Fruit fly (Drosophila melanogaster) whole organism, embryonic: Measurements from ENCODE around the gene eIF3l.
A peak's percentile ranks its signal among the peaks of the same experiment; 100 is the strongest.

Experiments
- Atf-2 ChIP-seq: fragments of 200-800 bp; sonication (Bioruptor generic); optimal IDR thresholded peaks from 2 replicates; lab custom pipeline; 2016; ENCODE audit warnings: missing biosample characterization, missing genetic modification characterization
- Blimp-1 ChIP-seq: fragments of 200-800 bp; sonication (Bioruptor generic); optimal IDR thresholded peaks from 3 replicates; lab custom pipeline; 2018; ENCODE audit warnings: missing biosample characterization, missing genetic modification characterization, mild to moderate bottlenecking, moderate library complexity, missing genetic modification reagents
- CG10979 ChIP-seq: fragments of 200-800 bp; sonication (Bioruptor generic); optimal IDR thresholded peaks from 2 replicates; lab custom pipeline; 2018; ENCODE audit warnings: missing biosample characterization, mild to moderate bottlenecking, missing genetic modification characterization, moderate library complexity
- CG11504 ChIP-seq: fragments of 200-800 bp; sonication (Bioruptor generic); optimal IDR thresholded peaks from 3 replicates; lab custom pipeline; 2019; ENCODE audit warnings: missing biosample characterization, mild to moderate bottlenecking, missing genetic modification characterization, moderate library complexity
- CG15269 ChIP-seq: fragments of 200-800 bp; sonication (Bioruptor generic); optimal IDR thresholded peaks from 2 replicates; lab custom pipeline; 2018; ENCODE audit warnings: missing biosample characterization, mild to moderate bottlenecking, missing genetic modification characterization, moderate library complexity
- CG17328 ChIP-seq: fragments of 200-800 bp; sonication (Bioruptor generic); IDR thresholded peaks from 2 replicates; pipeline ENCODE4 v1.3.6; 2022; ENCODE audit warnings: missing biosample characterization, missing genetic modification characterization
- CG18262 ChIP-seq: fragments of 200-800 bp; optimal IDR thresholded peaks from 3 replicates; lab custom pipeline; 2019; ENCODE audit warnings: missing biosample characterization, mild to moderate bottlenecking, missing genetic modification characterization, moderate library complexity
- CG30403 ChIP-seq: fragments of 200-800 bp; sonication (Bioruptor generic); optimal IDR thresholded peaks from 3 replicates; lab custom pipeline; 2016; ENCODE audit warnings: missing biosample characterization, missing genetic modification characterization
- CG4820 ChIP-seq: fragments of 200-800 bp; sonication (Bioruptor generic); optimal IDR thresholded peaks from 3 replicates; lab custom pipeline; 2016; ENCODE audit warnings: missing biosample characterization, missing genetic modification characterization
- CG7271 ChIP-seq: fragments of 200-800 bp; sonication (Bioruptor generic); optimal IDR thresholded peaks from 2 replicates; lab custom pipeline; 2018; ENCODE audit warnings: missing biosample characterization, mild to moderate bottlenecking, missing genetic modification characterization, moderate library complexity
- CG7839 ChIP-seq: fragments of 200-800 bp; sonication (Bioruptor generic); optimal IDR thresholded peaks from 3 replicates; lab custom pipeline; 2018; ENCODE audit warnings: missing biosample characterization, mild to moderate bottlenecking, missing genetic modification characterization, moderate library complexity
- CG8478 ChIP-seq: fragments of >200 bp; optimal IDR thresholded peaks from 2 replicates; lab custom pipeline; 2018
- E2f1 ChIP-seq: fragments of 200-800 bp; sonication (Bioruptor generic); IDR thresholded peaks from 2 replicates; pipeline ENCODE4 v1.3.6; 2022; ENCODE audit warnings: missing biosample characterization, missing genetic modification characterization
- Fer3 ChIP-seq: fragments of 200-800 bp; sonication (Bioruptor generic); optimal IDR thresholded peaks from 2 replicates; lab custom pipeline; 2018; ENCODE audit warnings: missing biosample characterization, mild to moderate bottlenecking, missing genetic modification characterization, moderate library complexity
- Hsf ChIP-seq: fragments of 200-800 bp; sonication (Bioruptor generic); optimal IDR thresholded peaks from 3 replicates; lab custom pipeline; 2016; ENCODE audit warnings: missing biosample characterization, missing genetic modification characterization
- Mes4 ChIP-seq: fragments of 200-800 bp; sonication (Bioruptor generic); optimal IDR thresholded peaks from 2 replicates; lab custom pipeline; 2016; ENCODE audit warnings: missing biosample characterization, missing genetic modification characterization
- Oli ChIP-seq: fragments of 200-800 bp; sonication (Bioruptor generic); optimal IDR thresholded peaks from 2 replicates; lab custom pipeline; 2018; ENCODE audit warnings: missing biosample characterization, mild to moderate bottlenecking, missing genetic modification characterization, moderate library complexity
- Trl ChIP-seq, 3 experiments: fragments of >200 bp in 2 of 3; fragments of 200-800 bp in 1 of 3; sonication (Bioruptor generic) in 1 of 3; optimal IDR thresholded peaks; 2 replicates in 1 of 3; 3 replicates in 2 of 3; lab custom pipeline; 2016 to 2017; ENCODE audit warnings: missing biosample characterization in 1 of 3, missing genetic modification characterization in 1 of 3
- Usf ChIP-seq: fragments of 200-800 bp; sonication (Bioruptor generic); optimal IDR thresholded peaks from 2 replicates; lab custom pipeline; 2017; ENCODE audit warnings: missing genotype, missing biosample characterization, missing genetic modification characterization
- Xrp1 ChIP-seq: fragments of 200-800 bp; sonication (Bioruptor generic); IDR thresholded peaks from 2 replicates; pipeline ENCODE4 v1.3.6; 2022; ENCODE audit warnings: missing biosample characterization, missing genetic modification characterization
- az2 ChIP-seq: fragments of 200-800 bp; sonication (Bioruptor generic); optimal IDR thresholded peaks from 3 replicates; lab custom pipeline; 2016; ENCODE audit warnings: missing biosample characterization, missing genetic modification characterization
- chn ChIP-seq: fragments of 200-800 bp; sonication (Bioruptor generic); optimal IDR thresholded peaks from 2 replicates; lab custom pipeline; 2016; ENCODE audit warnings: missing biosample characterization, missing genetic modification characterization
- crc ChIP-seq: fragments of 200-800 bp; sonication (Bioruptor generic); optimal IDR thresholded peaks from 2 replicates; lab custom pipeline; 2016; ENCODE audit warnings: missing biosample characterization, missing genetic modification characterization
- dmrt11E ChIP-seq: fragments of 200-800 bp; sonication (Bioruptor generic); optimal IDR thresholded peaks from 3 replicates; lab custom pipeline; 2018; ENCODE audit warnings: missing biosample characterization, mild to moderate bottlenecking, missing genetic modification characterization, moderate library complexity
- gce ChIP-seq: fragments of 200-800 bp; sonication (Bioruptor generic); IDR thresholded peaks from 3 replicates; pipeline ENCODE4 v1.3.6; 2022; ENCODE audit warnings: missing biosample characterization, missing genetic modification characterization
- gcm2 ChIP-seq: fragments of 200-800 bp; sonication (Bioruptor generic); optimal IDR thresholded peaks from 2 replicates; lab custom pipeline; 2016; ENCODE audit warnings: missing biosample characterization, missing genetic modification characterization
- hkb ChIP-seq, 2 experiments: fragments of 200-800 bp in 1 of 2; fragments of >200 bp in 1 of 2; sonication (Bioruptor generic) in 1 of 2; IDR thresholded peaks in 1 of 2; optimal IDR thresholded peaks in 1 of 2; 2 replicates each; pipeline versions ENCODE4 v1.3.6 to Lab custom; 2017 to 2022; ENCODE audit warnings: missing biosample characterization in 1 of 2, missing genetic modification characterization in 1 of 2
- ind ChIP-seq: fragments of 200-800 bp; sonication (Bioruptor generic); optimal IDR thresholded peaks from 3 replicates; lab custom pipeline; 2016; ENCODE audit warnings: missing biosample characterization, missing genetic modification characterization
- jumu ChIP-seq: fragments of 200-800 bp; sonication (Bioruptor generic); optimal IDR thresholded peaks from 3 replicates; lab custom pipeline; 2016; ENCODE audit warnings: missing biosample characterization, missing genetic modification characterization
- lbe ChIP-seq: fragments of 200-800 bp; sonication (Bioruptor generic); optimal IDR thresholded peaks from 2 replicates; lab custom pipeline; 2016; ENCODE audit warnings: missing biosample characterization, mild to moderate bottlenecking, missing genetic modification characterization
- lov ChIP-seq, 2 experiments: fragments of 200-800 bp in 1 of 2; fragments of >200 bp in 1 of 2; sonication (Bioruptor generic) in 1 of 2; IDR thresholded peaks in 1 of 2; optimal IDR thresholded peaks in 1 of 2; 2 replicates in 1 of 2; 3 replicates in 1 of 2; pipeline versions ENCODE4 v1.3.6 to Lab custom; 2017 to 2022; ENCODE audit warnings: missing biosample characterization in 1 of 2, missing genetic modification characterization in 1 of 2
- nmo ChIP-seq: fragments of 200-800 bp; sonication (Bioruptor generic); optimal IDR thresholded peaks from 2 replicates; lab custom pipeline; 2018; ENCODE audit warnings: missing biosample characterization, mild to moderate bottlenecking, missing genetic modification characterization, moderate library complexity
- nom ChIP-seq: fragments of 200-800 bp; sonication (Bioruptor generic); optimal IDR thresholded peaks from 2 replicates; lab custom pipeline; 2017; ENCODE audit warnings: missing biosample characterization, missing genetic modification characterization, mild to moderate bottlenecking, moderate library complexity, missing genetic modification reagents
- pho ChIP-seq: fragments of 200-800 bp; sonication (Bioruptor generic); optimal IDR thresholded peaks from 2 replicates; lab custom pipeline; 2016; ENCODE audit warnings: missing biosample characterization, missing genetic modification characterization
- pzg ChIP-seq: fragments of 200-800 bp; sonication (Bioruptor generic); optimal IDR thresholded peaks from 3 replicates; lab custom pipeline; 2018; ENCODE audit warnings: missing biosample characterization, mild to moderate bottlenecking, missing genetic modification characterization, moderate library complexity
- sd ChIP-seq: fragments of 200-800 bp; sonication (Bioruptor generic); optimal IDR thresholded peaks from 3 replicates; lab custom pipeline; 2018; ENCODE audit warnings: missing biosample characterization, mild to moderate bottlenecking, missing genetic modification characterization, moderate library complexity
- sob ChIP-seq: fragments of 200-800 bp; sonication (Bioruptor generic); IDR thresholded peaks from 2 replicates; pipeline ENCODE4 v1.3.6; 2022; ENCODE audit warnings: missing biosample characterization, missing genetic modification characterization
- tin ChIP-seq: fragments of 200-800 bp; sonication (Bioruptor generic); optimal IDR thresholded peaks from 3 replicates; lab custom pipeline; 2016; ENCODE audit warnings: missing biosample characterization, missing genetic modification characterization
- tna ChIP-seq: fragments of 200-800 bp; sonication (Bioruptor generic); IDR thresholded peaks from 2 replicates; pipeline ENCODE4 v1.3.6; 2022; ENCODE audit warnings: missing biosample characterization, missing genetic modification characterization; ENCODE audit not compliant: partially characterized antibody
- trh ChIP-seq: fragments of 200-800 bp; sonication (Bioruptor generic); optimal IDR thresholded peaks from 2 replicates; lab custom pipeline; 2016; ENCODE audit warnings: missing biosample characterization, missing genetic modification characterization
- twi ChIP-seq: fragments of 200-800 bp; optimal IDR thresholded peaks from 2 replicates; lab custom pipeline; 2019; ENCODE audit warnings: missing biosample characterization, mild to moderate bottlenecking, missing genetic modification characterization, moderate library complexity
- unc-4 ChIP-seq: fragments of 200-800 bp; sonication (Bioruptor generic); IDR thresholded peaks from 2 replicates; pipeline ENCODE4 v1.3.6; 2022; ENCODE audit warnings: missing biosample characterization, missing genetic modification characterization; ENCODE audit not compliant: partially characterized antibody
- unpg ChIP-seq: fragments of 200-800 bp; sonication (Bioruptor generic); optimal IDR thresholded peaks from 3 replicates; lab custom pipeline; 2018; ENCODE audit warnings: missing biosample characterization, mild to moderate bottlenecking, missing genetic modification characterization, moderate library complexity
- z ChIP-seq: fragments of 200-800 bp; sonication (Bioruptor generic); IDR thresholded peaks from 3 replicates; pipeline ENCODE4 v1.3.6; 2022; ENCODE audit warnings: missing biosample characterization, missing genetic modification characterization

Gene eIF3l

dm6 chr3L:12099329-12100031 is 46.4 kb downstream of the eIF3l start (continued):
- TF ChIP-seq lov (optimal IDR thresholded peaks at IDR 0.05; lab: Kevin White, UChicago) (no peak), lov (GFP tag; IDR thresholded peaks at IDR 0.05; lab: Robert Waterston, UW) (0 out of 3 replicates have a peak, but pooled peaks have one; percentile 50), gcm2 (GFP tag; lab: Kevin White, UChicago) (no peak), sob (GFP tag; lab: Robert Waterston, UW) (no peak), twi (tag; lab: Kevin White, UChicago) (peak; percentile 99), nom (GFP tag; lab: Kevin White, UChicago) (peak; percentile 49), chn (GFP tag; lab: Kevin White, UChicago) (no peak), hkb (optimal IDR thresholded peaks at IDR 0.05; lab: Kevin White, UChicago) (no peak), hkb (GFP tag; IDR thresholded peaks at IDR 0.05; lab: Robert Waterston, UW) (no peak), Atf-2 (GFP tag; lab: Kevin White, UChicago) (no peak), pzg (GFP tag; lab: Kevin White, UChicago) (no peak), gce (GFP tag; lab: Robert Waterston, UW) (no peak), ind (no peak)
- TF ChIP-seq, all 482 proteins: peak for 6

dm6 chr3L:12096799-12097662 is 48.9 kb downstream of the eIF3l start:
- TF ChIP-seq Oli (tag; lab: Kevin White, UChicago) (peak; percentile 4), CG7839 (peak; percentile 24), z (GFP tag; lab: Robert Waterston, UW) (no peak), unc-4 (GFP tag; lab: Robert Waterston, UW) (no peak), CG18262 (tag; lab: Kevin White, UChicago) (peak; percentile 43), CG4820 (GFP tag; lab: Kevin White, UChicago) (no peak), unpg (GFP tag; lab: Kevin White, UChicago) (peak; percentile 47), crc (GFP tag; lab: Kevin White, UChicago) (no peak), Usf (GFP tag; lab: Kevin White, UChicago) (no peak), Xrp1 (peak; percentile 64), CG15269 (peak; percentile 14), lbe (GFP tag; lab: Kevin White, UChicago) (no peak), Blimp-1 (peak; percentile 25), Hsf (no peak), trh (GFP tag; lab: Kevin White, UChicago) (no peak), nmo (peak; percentile 29), az2 (GFP tag; lab: Kevin White, UChicago) (no peak), sd (tag; lab: Kevin White, UChicago) (no peak), CG10979 (peak; percentile 45), CG8478 (lab: Kevin White, UChicago) (no peak), jumu (no peak), CG17328 (GFP tag; lab: Robert Waterston, UW) (peak; percentile 42; the same call in 1 of the 2 replicates), CG7271 (no peak), tna (no peak), pho (GFP tag; lab: Kevin White, UChicago) (no peak), tin (GFP tag; lab: Kevin White, UChicago) (peak; percentile 5), dmrt11E (tag; lab: Kevin White, UChicago) (peak; percentile 59), hkb (optimal IDR thresholded peaks at IDR 0.05; lab: Kevin White, UChicago) (no peak), hkb (GFP tag; IDR thresholded peaks at IDR 0.05; lab: Robert Waterston, UW) (0 out of 2 replicates have a peak, but pooled peaks have one; percentile 14), CG11504 (tag; lab: Kevin White, UChicago) (peak; percentile 62), pzg (GFP tag; lab: Kevin White, UChicago) (no peak), E2f1 (GFP tag; lab: Robert Waterston, UW) (no peak; the same call in 1 of the 2 replicates), Mes4 (no peak), Trl (optimal IDR thresholded peaks at IDR 0.05; lab: Kevin White, UChicago) (no peak), Trl (GFP tag; optimal IDR thresholded peaks at IDR 0.05; lab: Kevin White, UChicago) (no peak), Fer3 (tag; lab: Kevin White, UChicago) (peak; percentile 16), CG30403 (GFP tag; lab: Kevin White, UChicago) (peak; percentile 24)
